Worm (Caenorhabditis elegans): ENCODE measurements around the gene mes-2.

The mes-2 gene

DNA sequence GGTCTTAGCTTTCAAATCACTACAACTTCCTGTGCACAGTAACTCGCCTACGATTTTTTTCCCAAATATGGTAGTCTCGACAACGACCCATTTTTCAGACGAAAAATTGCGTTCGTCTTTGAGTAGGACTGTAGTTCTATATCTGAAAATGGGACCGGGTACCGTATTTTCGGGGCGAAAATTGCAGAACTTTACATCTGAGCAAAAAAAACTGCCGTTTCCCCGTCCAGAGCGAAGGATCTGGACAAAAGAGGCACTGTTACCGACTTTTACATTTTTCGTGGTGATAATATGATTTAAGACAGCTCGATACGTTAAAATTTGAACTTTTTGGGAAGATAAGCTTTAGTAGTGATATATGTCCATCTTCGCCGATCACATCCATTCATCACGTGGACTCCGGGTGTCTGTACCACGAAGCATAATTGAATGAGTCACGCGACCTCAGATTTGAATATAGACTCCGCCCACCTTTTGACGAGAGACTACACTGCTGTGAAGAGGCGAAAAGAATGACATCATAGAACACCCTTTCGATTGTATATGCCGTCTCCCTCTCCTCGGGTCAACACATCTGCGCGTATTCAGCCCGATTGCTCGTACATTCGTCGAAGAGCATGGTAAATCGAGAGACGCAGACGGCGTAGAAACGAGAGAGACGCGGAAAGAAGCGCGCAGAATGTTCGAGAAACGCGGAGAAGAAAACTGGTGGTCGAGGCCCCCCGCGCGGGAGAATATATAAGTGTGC, 21.1 kb downstream of the mes-2 start (continued):
- no peak for TF ChIP-seq hlh-12 (tag; optimal IDR thresholded peaks at IDR 0.05)
- TF ChIP-seq him-1 (tag; optimal IDR thresholded peaks at IDR 0.05): no peak
- TF ChIP-seq dpl-1 (GFP tag; optimal IDR thresholded peaks at IDR 0.05): no peak
- TF ChIP-seq snpc-3.4 (tag; optimal IDR thresholded peaks at IDR 0.05): no peak
- TF ChIP-seq nhr-90 (tag; optimal IDR thresholded peaks at IDR 0.05): no peak
- 0 out of 2 replicates have a peak, but pooled peaks have one; percentile 31 for TF ChIP-seq Y53G8AR.9 (GFP tag; conservative IDR thresholded peaks at IDR 0.05)
- peak; percentile 39 for TF ChIP-seq K12H6.12 (tag; optimal IDR thresholded peaks at IDR 0.05)
- TF ChIP-seq dox-1 (GFP tag; IDR thresholded peaks at IDR 0.05): no peak; the same call in 1 of the 2 replicates
- TF ChIP-seq lin-26 (GFP tag; IDR thresholded peaks at IDR 0.05): no peak
- no peak for TF ChIP-seq F57A8.1 (GFP tag; optimal IDR thresholded peaks at IDR 0.05)

DNA sequence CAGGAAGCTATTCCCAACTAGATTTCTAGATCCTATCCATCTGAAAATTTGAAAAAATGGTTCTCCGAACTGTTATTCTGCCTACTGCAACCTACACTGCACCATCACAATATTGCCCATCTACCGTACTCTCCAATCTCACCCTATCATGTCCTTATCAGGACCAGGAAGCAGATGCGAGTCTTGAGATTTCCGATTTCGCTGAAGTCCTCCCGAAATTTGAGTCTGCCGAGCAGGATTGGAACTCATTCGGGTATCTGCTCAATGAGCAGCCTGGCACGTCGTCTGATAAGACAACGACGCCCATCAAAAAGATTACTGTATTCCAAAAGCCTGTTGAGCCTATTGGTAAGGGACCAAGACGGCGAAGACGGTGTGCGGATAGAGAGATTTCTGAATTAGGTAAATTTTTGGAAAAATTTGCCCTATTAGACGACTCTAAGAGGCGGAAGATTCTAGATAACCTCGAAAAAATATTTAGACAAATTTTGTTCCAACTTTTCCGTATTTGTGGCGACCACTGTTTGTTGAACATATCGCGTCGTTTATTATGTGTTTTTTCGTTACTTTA, 21.8 kb downstream of the mes-2 start:
- TF ChIP-seq C17E4.6 (GFP tag; IDR thresholded peaks at IDR 0.05) (no peak), ama-1 (optimal IDR thresholded peaks at IDR 0.05) (peak; percentile 90), ama-1 (GFP tag; optimal IDR thresholded peaks at IDR 0.05) (no peak)

DNA sequence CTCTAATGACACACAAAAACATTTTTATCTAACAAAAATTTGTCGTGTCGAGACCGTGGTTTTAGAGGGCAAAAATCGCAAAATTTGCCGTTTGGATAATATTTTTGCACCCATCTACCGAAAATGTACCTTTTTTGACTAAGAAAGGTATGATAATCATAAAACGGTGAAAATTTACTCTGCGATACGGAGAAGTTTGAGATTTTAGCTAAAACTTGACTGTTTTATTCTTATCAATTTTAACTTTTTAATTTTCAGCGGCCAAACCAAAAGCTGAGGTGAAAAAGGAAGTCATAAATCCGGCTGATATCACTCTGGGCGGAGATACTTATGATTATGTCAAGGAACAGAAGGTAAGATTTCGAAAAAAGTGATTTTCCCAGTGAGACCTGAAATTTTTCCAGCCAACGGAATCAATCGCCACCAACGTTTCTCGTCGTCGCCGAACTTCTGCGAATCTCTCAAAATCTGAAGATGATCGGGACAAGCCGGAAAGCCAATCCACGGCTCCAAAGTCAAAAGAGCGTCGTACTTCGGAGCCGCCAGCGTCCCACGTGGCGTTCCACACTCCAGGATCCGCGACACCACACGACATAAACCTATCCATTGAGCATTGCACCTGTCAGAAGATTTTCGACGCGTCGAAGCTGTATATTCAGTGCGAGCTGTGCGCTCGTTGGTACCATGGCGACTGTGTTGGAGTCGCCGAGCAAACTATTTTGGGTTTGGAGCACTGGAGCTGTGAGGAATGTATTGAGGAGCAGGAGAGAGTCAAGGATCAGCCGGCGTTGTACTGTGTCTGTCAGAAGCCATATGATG, 22.6 kb downstream of the mes-2 start:
- TF ChIP-seq T07F8.4 (tag; optimal IDR thresholded peaks at IDR 0.05) (no peak), F10E7.11 (tag; optimal IDR thresholded peaks at IDR 0.05) (peak; percentile 24), zfh-2 (GFP tag; conservative IDR thresholded peaks at IDR 0.05) (peak; percentile 75), ama-1 (optimal IDR thresholded peaks at IDR 0.05) (peak; percentile 40), ama-1 (GFP tag; optimal IDR thresholded peaks at IDR 0.05) (no peak)

DNA sequence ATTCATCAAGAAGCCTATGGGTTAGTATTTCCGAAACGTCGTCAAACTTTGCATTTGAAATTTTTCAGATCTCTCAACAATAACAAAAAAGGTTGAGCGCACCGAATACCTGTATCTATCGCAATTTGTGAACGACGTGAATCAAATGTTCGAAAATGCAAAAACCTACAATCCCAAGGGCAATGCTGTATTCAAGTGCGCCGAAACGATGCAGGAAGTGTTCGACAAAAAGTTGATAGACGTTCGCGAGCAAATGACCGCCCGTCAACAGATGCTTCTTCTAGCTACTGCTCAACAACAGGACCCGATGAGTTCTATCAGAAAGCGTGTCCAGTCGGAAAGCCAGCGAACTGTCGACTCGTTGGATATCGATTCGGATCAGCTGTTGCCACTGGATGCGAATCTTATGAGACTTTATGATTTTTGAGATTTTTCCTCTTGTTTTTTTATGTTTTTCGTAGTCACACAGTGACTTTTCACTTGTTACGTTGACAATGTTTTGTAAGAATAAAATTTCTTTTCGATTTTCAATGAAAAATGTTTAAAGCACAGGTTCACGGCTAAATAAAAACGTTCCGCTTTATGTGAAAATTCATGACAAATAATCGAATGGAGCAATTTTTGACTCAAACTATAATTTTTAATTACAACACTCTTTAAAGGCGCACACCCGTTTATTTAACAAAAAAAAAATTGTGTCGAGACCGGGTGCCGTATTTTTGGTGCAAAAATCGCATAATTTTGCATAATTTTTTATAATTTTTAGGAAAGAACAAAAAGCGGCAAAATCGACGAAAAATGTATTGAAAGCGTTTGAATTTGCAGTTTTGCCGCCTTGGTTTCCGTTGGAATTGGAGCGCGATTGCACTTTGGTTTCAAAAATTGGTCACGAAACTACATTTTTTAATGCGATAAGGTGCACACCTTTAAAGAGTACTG, 23.8 kb downstream of the mes-2 start:
- no peak for TF ChIP-seq F23B12.7 (tag; optimal IDR thresholded peaks at IDR 0.05; ENCODE audit: insufficient read depth)
- TF ChIP-seq efl-1 (GFP tag; optimal IDR thresholded peaks at IDR 0.05): peak; percentile 61
- peak; percentile 42 for TF ChIP-seq madf-8 (GFP tag; conservative IDR thresholded peaks at IDR 0.05)
- peak; percentile 1 for TF ChIP-seq tbp1 (GFP tag; optimal IDR thresholded peaks at IDR 0.05)
- no peak for TF ChIP-seq nhr-179 (tag; optimal IDR thresholded peaks at IDR 0.05)
- no peak for TF ChIP-seq ceh-100 (GFP tag; IDR thresholded peaks at IDR 0.05)
- no peak for TF ChIP-seq B0261.1 (tag; optimal IDR thresholded peaks at IDR 0.05)
- TF ChIP-seq ceh-40 (GFP tag; IDR thresholded peaks at IDR 0.05): no peak
- no peak for TF ChIP-seq Y95B8A.8 (GFP tag; IDR thresholded peaks at IDR 0.05)
- TF ChIP-seq ceh-27 (GFP tag; optimal IDR thresholded peaks at IDR 0.05): no peak
- TF ChIP-seq nfya-1 (tag; optimal IDR thresholded peaks at IDR 0.05; ENCODE audit: borderline replicate concordance, insufficient read depth): no peak
- no peak for TF ChIP-seq attf-3 (GFP tag; conservative IDR thresholded peaks at IDR 0.05)
- no peak for TF ChIP-seq tbx-9 (tag; optimal IDR thresholded peaks at IDR 0.05; ENCODE audit: borderline replicate concordance)
- peak; percentile 45 for TF ChIP-seq lin-54 (GFP tag; optimal IDR thresholded peaks at IDR 0.05)
- TF ChIP-seq ztf-26 (tag; optimal IDR thresholded peaks at IDR 0.05): peak; percentile 68
- no peak for TF ChIP-seq F49E8.2 (tag; optimal IDR thresholded peaks at IDR 0.05; ENCODE audit: insufficient read depth)
- TF ChIP-seq F39B2.1 (GFP tag; IDR thresholded peaks at IDR 0.05): no peak
- no peak for TF ChIP-seq pbrm-1 (GFP tag; IDR thresholded peaks at IDR 0.05)
- peak; percentile 3 for TF ChIP-seq him-1 (tag; optimal IDR thresholded peaks at IDR 0.05)
- TF ChIP-seq C06A6.2 (GFP tag; conservative IDR thresholded peaks at IDR 0.05): no peak
- no peak for TF ChIP-seq T26A5.8 (tag; optimal IDR thresholded peaks at IDR 0.05)
- no peak for TF ChIP-seq pha-4 (tag; optimal IDR thresholded peaks at IDR 0.05)
- no peak for TF ChIP-seq athp-1 (tag; optimal IDR thresholded peaks at IDR 0.05)
- TF ChIP-seq ccch-3 (GFP tag; optimal IDR thresholded peaks at IDR 0.05): no peak
